Worm (Caenorhabditis elegans) whole organism, late embryonic: ENCODE data around the gene Y50D4B.2.

Source experiments
- C38D4.7 ChIP-seq: fragments of 200-800 bp; sonication (Bioruptor generic); optimal IDR thresholded peaks from 2 replicates; lab custom pipeline; 2018; ENCODE audit warnings: mild to moderate bottlenecking, missing genetic modification characterization, moderate library complexity, missing compliant biosample characterization
- F13H6.1 ChIP-seq: sonication (generic microtip); optimal IDR thresholded peaks from 2 replicates; lab custom pipeline; 2016; ENCODE audit warnings: missing genetic modification characterization, missing compliant biosample characterization
- ama-1 ChIP-seq: fragments of 150-350 bp; optimal IDR thresholded peaks from 2 replicates; lab custom pipeline; 2014
- ceh-19 ChIP-seq: fragments of 200-800 bp; sonication (Bioruptor generic); optimal IDR thresholded peaks from 2 replicates; lab custom pipeline; 2018; ENCODE audit warnings: mild to moderate bottlenecking, missing genetic modification characterization, missing compliant biosample characterization
- ceh-31 ChIP-seq: sonication (generic microtip); optimal IDR thresholded peaks from 2 replicates; lab custom pipeline; 2016; ENCODE audit warnings: missing genetic modification characterization, missing compliant biosample characterization
- ceh-9 ChIP-seq: sonication (generic microtip); optimal IDR thresholded peaks from 2 replicates; lab custom pipeline; 2016; ENCODE audit warnings: mild to moderate bottlenecking, missing genetic modification characterization, inconsistent platforms, missing compliant biosample characterization
- lin-11 ChIP-seq: fragments of 200-800 bp; sonication (Bioruptor generic); optimal IDR thresholded peaks from 2 replicates; lab custom pipeline; 2018; ENCODE audit warnings: mild to moderate bottlenecking, missing genetic modification characterization, missing compliant biosample characterization
- nhr-11 ChIP-seq: fragments of 150-350 bp; optimal IDR thresholded peaks from 2 replicates; lab custom pipeline; 2014; ENCODE audit warnings: missing biosample characterization, missing genetic modification characterization
- pha-4 ChIP-seq: fragments of 150-350 bp; optimal IDR thresholded peaks from 2 replicates; lab custom pipeline; 2018; ENCODE audit warnings: missing biosample characterization, missing genetic modification reagents, missing genetic modification characterization
- pqm-1 ChIP-seq: sonication (generic microtip); optimal IDR thresholded peaks from 2 replicates; lab custom pipeline; 2016; ENCODE audit warnings: missing genetic modification characterization, missing compliant biosample characterization
- tbx-2 ChIP-seq: sonication (generic microtip); optimal IDR thresholded peaks from 2 replicates; lab custom pipeline; 2016; ENCODE audit warnings: missing genetic modification characterization, missing compliant biosample characterization
- tbx-7 ChIP-seq: sonication (generic microtip); optimal IDR thresholded peaks from 2 replicates; lab custom pipeline; 2016; ENCODE audit warnings: missing genotype, missing genetic modification characterization, missing compliant biosample characterization
- zip-5 ChIP-seq: sonication (generic microtip); optimal IDR thresholded peaks from 2 replicates; lab custom pipeline; 2016; ENCODE audit warnings: missing genetic modification characterization, missing compliant biosample characterization

DNA sequence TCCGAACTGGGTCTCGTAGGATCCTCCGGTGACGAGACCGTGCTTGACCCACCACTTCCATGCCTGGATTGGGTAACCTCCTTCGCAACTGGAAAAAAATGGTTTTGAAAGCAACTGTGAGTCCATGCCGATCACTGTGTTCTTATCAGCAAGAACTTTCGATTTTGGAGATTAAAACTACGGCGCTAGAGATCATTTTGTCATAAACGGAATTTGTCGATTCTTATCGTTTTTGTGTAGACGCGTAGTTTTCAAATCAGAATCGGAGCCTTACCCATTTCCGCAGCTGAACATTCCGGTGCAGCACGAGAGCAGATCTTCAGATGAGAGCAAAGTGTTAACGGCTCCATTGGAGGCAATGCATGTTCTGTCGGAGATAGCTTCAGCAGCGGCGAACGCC, 32.8 kb downstream of the Y50D4B.2 start:
- TF ChIP-seq ama-1 (no peak), ceh-31 (tag; lab: Kevin White, UChicago) (no peak), C38D4.7 (no peak), lin-11 (tag; lab: Kevin White, UChicago) (no peak), pqm-1 (tag; lab: Kevin White, UChicago) (no peak), ceh-19 (no peak), zip-5 (tag; lab: Kevin White, UChicago) (no peak), tbx-2 (tag; lab: Kevin White, UChicago) (no peak), F13H6.1 (tag; lab: Kevin White, UChicago) (no peak), pha-4 (tag; lab: Kevin White, UChicago) (no peak), ceh-9 (no peak), tbx-7 (tag; lab: Kevin White, UChicago) (no peak), nhr-11 (tag; lab: Kevin White, UChicago) (no peak)
